Fruit fly (Drosophila melanogaster): Measurements from ENCODE around the gene CG1074.
A peak's percentile ranks its signal among the peaks of the same experiment; 100 is the strongest.

The CG1074 gene

DNA sequence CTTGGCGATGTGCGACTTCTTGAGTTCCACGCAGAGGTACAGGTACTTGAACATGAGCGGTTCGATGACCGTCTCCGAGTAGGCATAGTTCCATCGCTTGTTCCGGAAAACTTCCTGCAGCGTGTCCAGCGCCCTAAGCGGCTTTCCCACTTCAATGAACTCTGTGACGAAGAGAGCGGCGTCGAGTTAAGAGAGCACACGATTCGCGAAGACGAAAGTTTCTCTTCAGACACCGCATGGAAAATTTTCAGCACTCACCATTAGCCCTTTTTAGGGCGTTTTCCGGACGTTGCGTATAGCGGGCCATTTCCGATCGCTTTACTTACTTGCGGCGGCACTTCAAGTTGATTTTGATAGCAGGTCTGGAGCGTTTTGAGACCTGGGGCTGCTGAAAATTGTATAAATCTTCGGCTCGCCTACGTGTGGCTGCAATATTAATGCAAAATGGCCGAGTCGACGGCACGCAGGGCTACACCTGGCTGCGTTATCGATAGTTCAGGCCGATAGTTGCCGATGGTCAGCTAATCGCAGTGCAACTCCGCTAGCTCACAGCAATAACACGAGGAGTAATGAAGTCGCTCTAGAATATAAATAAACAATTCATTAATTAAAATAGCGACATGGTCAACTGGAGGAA, at the start of gene CG1074, which contains the start of gene eIF3a:
TSS of gene CG1074 (plus strand) at position 525 of the 637 bp plus-strand sequence.
TSS of gene eIF3a (minus strand) at position 455 of the 637 bp plus-strand sequence.
- TF ChIP-seq CG8478 (optimal IDR thresholded peaks at IDR 0.05) (no peak), CTCF (optimal IDR thresholded peaks at IDR 0.05) (peak in 1 of 2 experiments; percentile 45)

DNA sequence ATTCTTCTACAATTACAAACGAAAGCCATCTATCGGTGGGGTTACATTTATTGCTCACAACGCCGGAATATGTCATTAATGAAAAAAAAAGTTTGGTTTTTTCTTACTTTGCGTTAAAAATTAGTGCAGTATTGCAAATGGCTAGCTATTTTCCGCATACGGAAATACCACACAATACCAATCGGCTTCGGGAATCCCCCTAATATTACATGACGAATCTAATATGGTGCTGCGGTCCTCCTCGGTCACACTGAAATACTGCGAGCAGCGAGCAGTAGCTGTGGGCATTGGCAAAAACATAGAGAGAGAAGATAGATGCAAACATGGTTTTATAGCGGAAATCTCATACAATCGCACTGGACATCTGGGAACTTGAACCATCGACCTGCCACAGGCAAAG, 46.3 kb upstream of the CG1074 start, which contains the start of gene tub:
TSS of gene tub (plus strand) at position 253 of the 400 bp plus-strand sequence.
- TF ChIP-seq CG8478 (optimal IDR thresholded peaks at IDR 0.05) (no peak), CTCF (optimal IDR thresholded peaks at IDR 0.05) (peak; percentile 62 to 65)

DNA sequence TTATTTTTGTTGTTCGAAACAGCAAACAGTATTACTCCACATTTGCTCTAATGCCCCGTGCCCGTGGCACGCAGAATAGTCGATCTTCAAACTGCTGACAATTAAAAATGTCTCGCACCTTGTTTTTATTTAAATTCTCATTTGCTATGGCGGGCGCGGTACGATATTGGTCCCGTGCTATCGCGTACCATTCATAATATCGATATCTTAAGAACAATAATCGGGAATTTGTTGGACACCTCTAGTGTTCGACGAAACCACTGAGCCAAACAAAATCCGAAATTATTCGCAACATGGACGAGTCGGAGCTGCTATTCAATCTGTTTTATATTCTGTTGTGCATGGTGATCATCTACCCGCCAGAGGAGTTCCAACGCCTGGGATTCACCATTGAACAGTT, 43.6 kb upstream of the CG1074 start, which contains the start of gene CG14646:
TSS of gene CG14646 (plus strand) at position 234 of the 400 bp plus-strand sequence.
- no peak for TF ChIP-seq CG8478 (optimal IDR thresholded peaks at IDR 0.05)
- TF ChIP-seq CTCF (optimal IDR thresholded peaks at IDR 0.05) = no peak

DNA sequence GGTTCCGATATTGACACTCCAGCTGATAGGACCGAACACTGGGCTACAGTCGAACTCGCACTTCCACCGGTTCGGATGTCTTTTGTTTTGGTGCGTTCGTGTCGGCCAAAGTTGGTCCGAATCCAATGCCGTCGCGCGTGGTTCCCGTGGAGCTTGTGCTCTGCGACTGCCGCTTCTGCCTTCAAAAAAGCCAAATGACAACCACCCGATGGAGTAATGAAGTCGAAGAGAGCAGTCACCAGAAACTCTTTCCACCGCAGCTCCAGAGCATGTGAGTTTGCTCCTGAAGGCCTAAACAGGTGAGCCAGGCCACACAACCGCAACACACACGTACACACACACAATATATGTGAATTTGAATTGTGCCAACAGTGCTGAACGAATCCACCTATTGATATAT, 39.6 kb upstream of the CG1074 start, which contains the start of gene CG34112:
TSS of gene CG34112 (minus strand) at position 143 of the 400 bp plus-strand sequence.
- no peak for TF ChIP-seq CTCF (optimal IDR thresholded peaks at IDR 0.05)
- no peak for TF ChIP-seq CG8478 (optimal IDR thresholded peaks at IDR 0.05)

DNA sequence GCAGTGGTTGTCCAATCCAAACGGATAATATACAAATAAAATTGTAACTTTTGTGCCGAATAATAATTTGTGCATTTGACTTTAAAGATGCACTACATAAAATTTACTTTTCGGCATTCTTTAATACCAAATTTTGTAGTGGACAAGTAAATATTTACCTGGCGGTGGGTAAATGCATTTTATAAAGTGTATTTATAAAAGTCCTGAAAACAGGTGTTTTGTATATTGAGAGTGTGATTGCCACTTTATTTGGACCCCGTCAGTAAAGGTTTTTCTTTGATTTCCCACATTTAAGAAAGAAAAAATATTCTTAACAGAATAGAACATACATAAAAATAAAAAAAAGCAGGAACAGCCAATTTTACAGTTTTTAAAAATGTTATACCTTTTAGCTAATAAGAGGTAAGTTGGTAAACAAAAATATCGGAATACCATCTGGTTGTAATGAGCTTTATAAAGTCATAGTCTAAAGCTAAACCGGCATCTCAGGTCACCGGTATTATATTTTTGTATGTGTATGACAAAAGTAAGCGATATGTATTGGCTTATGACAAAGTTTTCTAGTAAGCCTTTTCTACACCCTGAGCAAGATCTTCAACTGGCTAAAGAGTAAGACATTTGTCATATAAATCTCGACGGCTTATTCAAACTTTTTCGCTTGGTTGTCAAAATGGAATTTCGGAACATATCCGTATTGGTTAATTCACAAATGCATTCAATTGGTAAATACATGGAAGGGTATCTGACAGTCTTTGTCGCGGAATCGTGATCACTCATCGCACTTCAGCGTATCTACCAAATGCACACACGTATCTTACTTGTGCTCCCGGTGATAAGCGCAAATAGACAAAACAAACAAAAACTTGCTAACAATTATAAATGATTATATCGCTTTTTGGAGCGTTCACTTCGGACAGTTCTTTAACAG, 38.8 kb upstream of the CG1074 start:
- TF ChIP-seq CG8478 (optimal IDR thresholded peaks at IDR 0.05) (no peak), CTCF (optimal IDR thresholded peaks at IDR 0.05) (no peak)

DNA sequence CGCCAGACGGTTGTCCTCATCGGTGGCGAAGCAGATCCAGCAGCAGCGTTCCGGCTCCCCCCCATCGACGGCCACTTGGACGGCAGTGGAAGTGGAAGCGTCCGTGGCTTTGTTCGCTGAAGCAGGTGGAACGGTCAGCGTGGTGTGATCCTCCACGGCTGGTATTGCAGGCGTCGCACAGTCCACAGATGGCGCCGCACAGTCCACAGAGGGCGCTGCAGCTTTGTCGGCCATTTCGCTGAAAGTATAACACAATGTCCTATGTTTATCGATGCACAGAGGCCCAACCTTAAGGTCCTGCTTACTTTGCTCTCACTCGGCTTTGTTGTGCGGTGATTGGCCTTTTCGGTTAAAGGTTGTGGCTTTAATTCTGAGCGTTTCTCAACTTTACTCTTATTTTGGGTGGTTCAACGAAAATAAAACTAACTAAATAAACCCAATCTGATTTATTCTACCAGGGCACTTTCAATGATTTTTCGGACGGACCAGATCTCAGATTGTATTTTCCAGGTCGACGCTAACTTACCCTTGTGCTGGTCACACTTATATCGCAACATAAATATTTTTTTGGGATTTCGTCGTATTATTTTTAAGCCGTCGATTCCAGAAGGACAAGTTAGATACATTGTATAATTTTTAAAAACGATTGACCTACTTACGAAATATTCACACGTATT, 36.2 kb upstream of the CG1074 start, which contains the start of gene CG9855:
TSS of gene CG9855 (minus strand) at position 473 of the 677 bp plus-strand sequence.
- TF ChIP-seq CG8478 (optimal IDR thresholded peaks at IDR 0.05) (no peak), CTCF (optimal IDR thresholded peaks at IDR 0.05) (peak; percentile 79 to 83)

DNA sequence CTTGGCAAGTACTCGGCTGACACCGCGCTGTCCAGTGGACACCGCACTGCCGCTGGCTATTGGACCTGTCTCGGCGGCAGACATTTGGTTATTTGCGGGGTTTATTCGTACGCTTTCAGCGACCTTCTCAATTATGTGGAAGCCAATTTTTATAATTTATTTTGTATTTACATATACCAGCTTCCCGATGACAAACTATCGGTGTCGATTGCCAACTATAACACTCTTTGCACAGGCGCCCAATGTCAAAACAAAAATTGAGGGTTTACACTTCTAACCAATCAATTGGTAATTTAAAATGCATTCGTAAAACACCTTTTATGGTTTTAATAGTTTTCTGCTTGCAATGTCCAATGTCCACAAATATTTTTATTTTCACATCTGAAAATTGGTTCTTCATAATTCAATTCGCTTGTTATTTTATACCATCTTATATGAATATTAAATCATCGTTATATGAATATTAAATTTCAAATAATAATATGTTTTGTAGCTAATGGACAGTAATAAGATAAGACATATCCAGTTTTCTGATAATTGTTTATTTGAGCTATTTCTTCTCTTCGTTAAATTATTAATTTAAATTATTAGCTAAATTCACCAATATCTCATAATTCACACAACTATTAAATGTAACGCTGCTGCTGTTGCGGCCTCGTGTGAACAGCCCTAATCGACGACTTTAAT, 33.8 kb upstream of the CG1074 start:
- TF ChIP-seq CG8478 (optimal IDR thresholded peaks at IDR 0.05) = no peak
- no peak for TF ChIP-seq CTCF (optimal IDR thresholded peaks at IDR 0.05)

DNA sequence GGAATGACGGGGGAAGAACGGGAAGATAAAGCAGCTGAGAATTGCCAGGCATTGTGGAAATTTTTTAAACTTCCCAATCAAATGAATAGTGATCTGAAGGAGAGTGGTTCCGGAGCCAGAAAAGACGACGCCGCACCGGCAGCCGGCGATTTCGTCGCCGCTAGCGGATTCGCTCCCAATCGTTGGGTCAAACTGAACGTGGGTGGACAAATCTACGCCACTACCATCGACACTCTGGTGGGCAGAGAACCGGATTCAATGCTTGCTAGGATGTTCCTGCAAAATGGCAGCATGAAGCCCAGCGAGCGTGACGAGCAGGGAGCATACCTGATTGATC, 33.3 kb upstream of the CG1074 start, which contains the start of gene CG14647:
TSS of gene CG14647 (plus strand) at position 14 of the 337 bp plus-strand sequence.
- TF ChIP-seq CTCF (optimal IDR thresholded peaks at IDR 0.05) = no peak

DNA sequence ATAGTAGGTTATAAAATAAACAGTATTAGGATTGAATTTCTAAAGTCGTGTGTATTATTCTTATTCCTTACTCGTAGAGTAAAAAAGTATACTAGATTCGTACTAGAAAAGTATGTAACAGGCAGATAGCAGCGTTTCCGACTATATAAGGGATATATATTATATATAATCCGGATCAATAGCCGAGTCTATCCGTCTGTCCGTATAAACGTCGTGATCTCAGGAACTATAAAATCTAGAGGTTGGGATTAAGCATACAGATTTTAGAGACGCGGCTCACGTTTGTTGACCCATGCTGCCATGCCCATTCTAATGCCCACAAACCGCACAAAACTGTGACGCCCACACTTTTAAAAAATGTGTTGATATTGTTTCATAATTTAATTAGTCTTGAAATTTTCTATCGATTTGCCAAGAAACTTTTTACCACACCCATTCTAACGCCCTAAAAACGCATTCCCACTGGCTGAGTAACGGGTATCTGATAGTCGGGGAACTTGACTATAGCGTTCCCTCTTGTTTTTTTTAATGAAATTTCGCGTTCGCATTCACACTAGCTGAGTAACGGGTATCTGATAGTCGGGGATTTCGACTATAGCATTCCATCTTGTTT, 31.7 kb upstream of the CG1074 start, which contains the start of gene CG9853:
TSS of gene CG9853 (minus strand) at position 51 of the 613 bp plus-strand sequence.
- TF ChIP-seq CTCF (optimal IDR thresholded peaks at IDR 0.05) (no peak), CG8478 (optimal IDR thresholded peaks at IDR 0.05) (no peak)

DNA sequence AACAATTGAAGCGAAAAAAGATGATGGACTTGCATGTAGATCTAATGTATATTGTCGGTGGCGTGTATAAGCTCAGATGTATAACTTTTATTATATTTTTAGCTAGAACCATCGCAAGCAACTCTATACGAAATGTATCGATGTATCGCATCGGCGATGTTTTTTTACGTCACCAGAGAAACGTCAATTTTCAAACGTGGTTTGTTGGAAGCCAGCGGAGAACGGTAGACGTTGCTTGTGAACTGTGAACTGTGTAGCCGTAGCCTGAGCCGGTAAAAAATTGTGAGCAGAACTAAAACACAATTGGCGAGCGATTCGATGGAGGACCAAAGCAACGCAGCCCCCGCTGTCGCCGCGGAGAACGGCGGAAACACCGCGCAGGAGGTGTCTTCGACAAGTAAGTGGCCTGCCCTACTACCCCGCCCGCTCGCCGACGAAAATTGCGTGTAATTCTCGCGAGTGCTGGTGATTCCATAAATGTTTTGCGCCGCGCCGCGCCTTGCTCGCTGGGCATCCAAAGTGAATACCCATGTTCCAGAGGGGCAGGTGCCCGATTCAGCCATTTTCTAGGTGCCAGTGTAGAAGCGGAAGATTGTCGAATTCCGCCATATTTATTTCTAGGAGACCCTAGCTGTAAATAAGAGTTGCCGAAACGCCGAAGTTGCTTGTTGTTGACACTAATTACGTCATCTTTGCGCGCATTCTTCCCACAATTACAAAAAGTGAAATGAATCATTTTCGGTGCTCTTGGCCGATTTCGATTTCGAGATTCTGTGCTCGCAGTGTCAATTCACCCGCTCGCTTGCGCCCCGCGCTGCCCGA, 30.7 kb upstream of the CG1074 start, which contains the start of gene lost:
TSS of gene lost (plus strand) at position 193 of the 822 bp plus-strand sequence.
- TF ChIP-seq CTCF (optimal IDR thresholded peaks at IDR 0.05) (no peak), CG8478 (optimal IDR thresholded peaks at IDR 0.05) (no peak)

DNA sequence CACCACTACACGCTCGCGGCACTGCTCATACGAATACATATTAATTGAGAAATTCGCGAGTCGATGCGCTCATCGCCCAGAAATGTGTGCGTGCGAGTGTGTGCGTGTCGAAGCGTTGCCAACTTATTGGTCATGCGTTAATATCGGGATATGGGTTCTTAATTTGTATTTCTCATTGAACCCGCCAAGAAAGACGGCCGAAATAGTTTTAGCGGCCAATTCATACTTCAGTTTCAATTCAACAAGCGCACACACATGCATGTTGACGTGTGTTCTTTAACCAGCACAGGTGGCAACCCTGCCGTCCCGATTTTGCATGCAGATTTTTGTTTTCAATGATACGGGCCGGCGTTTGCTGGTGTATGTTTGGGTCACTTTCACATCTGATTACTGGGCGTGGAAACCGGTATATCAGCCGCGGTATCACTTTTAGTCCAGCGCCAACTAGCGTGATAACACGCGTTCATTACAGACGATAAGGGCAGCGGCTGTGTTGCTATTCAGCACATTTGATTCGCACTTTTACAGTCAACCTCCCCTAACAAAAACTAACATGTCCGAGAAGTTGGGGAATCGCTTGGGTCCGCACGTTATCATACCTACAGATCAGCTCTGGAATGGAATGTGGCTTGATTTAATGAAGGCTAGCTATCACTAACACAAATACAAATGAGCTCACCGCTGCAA, 29.9 kb upstream of the CG1074 start:
- TF ChIP-seq CG8478 (optimal IDR thresholded peaks at IDR 0.05) = no peak
- no peak for TF ChIP-seq CTCF (optimal IDR thresholded peaks at IDR 0.05)

DNA sequence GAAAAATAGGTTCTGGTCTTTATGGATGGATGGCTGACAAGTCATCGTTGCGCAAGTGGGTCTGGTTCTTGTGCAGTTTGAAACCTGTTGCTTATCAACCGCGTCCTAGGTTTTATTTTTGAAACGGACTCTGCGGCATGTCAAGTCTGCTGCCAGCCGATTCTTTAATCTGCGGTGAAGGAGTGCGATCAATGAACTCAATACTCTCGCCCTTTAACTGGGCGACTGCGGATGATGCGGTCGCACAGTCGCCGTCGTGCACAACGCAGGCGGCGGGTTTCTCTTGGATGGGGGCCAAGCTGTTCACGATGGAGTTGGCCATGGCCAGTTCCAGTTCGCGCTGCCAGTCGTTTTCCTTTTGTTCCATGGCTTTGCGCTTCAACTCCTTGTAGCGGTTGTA, 26.4 kb upstream of the CG1074 start:
- TF ChIP-seq CTCF (optimal IDR thresholded peaks at IDR 0.05) = no peak
- no peak for TF ChIP-seq CG8478 (optimal IDR thresholded peaks at IDR 0.05)
